Worm (Caenorhabditis elegans): ENCODE results near the gene C27D6.15.

- TF ChIP-seq ztf-4 (tag; optimal IDR thresholded peaks at IDR 0.05) (no peak), snpc-4 (tag; optimal IDR thresholded peaks at IDR 0.05) (no peak), nhr-25 (tag; optimal IDR thresholded peaks at IDR 0.05) (no peak), sma-9 (GFP tag; optimal IDR thresholded peaks at IDR 0.05) (no peak), sma-9 (tag; optimal IDR thresholded peaks at IDR 0.05) (no peak)
These were observed 8.6 kb downstream of the C27D6.15 start for ce11 chrII:5180272-5180671.
